Worm (Caenorhabditis elegans): ENCODE results near the gene C44B11.1.

ce11 chrIII:3161600-3161999 lies 6.5 kb downstream of the C44B11.1 start:
- no peak for TF ChIP-seq ahr-1 (tag; optimal IDR thresholded peaks at IDR 0.05)
- TF ChIP-seq ceh-19 (GFP tag; optimal IDR thresholded peaks at IDR 0.05), result no peak
- no peak for TF ChIP-seq tbx-2 (tag; optimal IDR thresholded peaks at IDR 0.05)
- no peak for TF ChIP-seq unc-86 (tag; optimal IDR thresholded peaks at IDR 0.05)
- no peak for TF ChIP-seq lin-11 (tag; optimal IDR thresholded peaks at IDR 0.05)
- TF ChIP-seq pqm-1 (tag; optimal IDR thresholded peaks at IDR 0.05), result no peak
